Worm (Caenorhabditis elegans) whole organism, late embryonic: ENCODE results near the gene F09A5.3.

ENCODE experiments used
- C08G9.2 ChIP-seq: sonication (generic microtip); optimal IDR thresholded peaks from 2 replicates; lab custom pipeline; 2016; ENCODE audit warnings: mild to moderate bottlenecking, missing genetic modification characterization, moderate library complexity, missing compliant biosample characterization
- F13H6.1 ChIP-seq: sonication (generic microtip); optimal IDR thresholded peaks from 2 replicates; lab custom pipeline; 2016; ENCODE audit warnings: missing genetic modification characterization, missing compliant biosample characterization
- K02D7.2 ChIP-seq: sonication (generic microtip); optimal IDR thresholded peaks from 2 replicates; lab custom pipeline; 2017; ENCODE audit warnings: mild to moderate bottlenecking, missing genetic modification characterization, missing compliant biosample characterization
- K09A11.1 ChIP-seq: sonication (generic microtip); optimal IDR thresholded peaks from 2 replicates; lab custom pipeline; 2017; ENCODE audit warnings: antibody characterized with exemption, mild to moderate bottlenecking, missing genetic modification characterization, missing compliant biosample characterization; ENCODE audit not compliant: insufficient read depth
- Y22D7AL.16 ChIP-seq: sonication (generic microtip); optimal IDR thresholded peaks from 2 replicates; lab custom pipeline; 2016; ENCODE audit warnings: missing genetic modification characterization, missing compliant biosample characterization
- ama-1 ChIP-seq: fragments of 150-350 bp; optimal IDR thresholded peaks from 2 replicates; lab custom pipeline; 2014
- ceh-18 ChIP-seq: sonication (generic microtip); optimal IDR thresholded peaks from 2 replicates; lab custom pipeline; 2016; ENCODE audit warnings: missing genetic modification characterization, missing compliant biosample characterization
- ceh-2 ChIP-seq: sonication (generic microtip); optimal IDR thresholded peaks from 2 replicates; lab custom pipeline; 2016; ENCODE audit warnings: missing genotype, missing genetic modification characterization, missing compliant biosample characterization
- ceh-24 ChIP-seq: sonication (generic microtip); optimal IDR thresholded peaks from 2 replicates; lab custom pipeline; 2016; ENCODE audit warnings: mild to moderate bottlenecking, missing genetic modification characterization, missing compliant biosample characterization
- ceh-30 ChIP-seq: fragments of 150-350 bp; optimal IDR thresholded peaks from 2 replicates; lab custom pipeline; 2014; ENCODE audit warnings: missing biosample characterization, missing genetic modification characterization
- ceh-31 ChIP-seq: sonication (generic microtip); optimal IDR thresholded peaks from 2 replicates; lab custom pipeline; 2016; ENCODE audit warnings: missing genetic modification characterization, missing compliant biosample characterization
- ceh-34 ChIP-seq: sonication (generic microtip); optimal IDR thresholded peaks from 2 replicates; lab custom pipeline; 2016; ENCODE audit warnings: mild to moderate bottlenecking, missing genetic modification characterization, missing compliant biosample characterization
- ceh-48 ChIP-seq: sonication (generic microtip); optimal IDR thresholded peaks from 2 replicates; lab custom pipeline; 2016; ENCODE audit warnings: missing genetic modification characterization, inconsistent platforms, missing compliant biosample characterization
- ceh-9 ChIP-seq: sonication (generic microtip); optimal IDR thresholded peaks from 2 replicates; lab custom pipeline; 2016; ENCODE audit warnings: mild to moderate bottlenecking, missing genetic modification characterization, inconsistent platforms, missing compliant biosample characterization
- dmd-4 ChIP-seq: sonication (generic microtip); optimal IDR thresholded peaks from 2 replicates; lab custom pipeline; 2016; ENCODE audit warnings: borderline replicate concordance, missing genetic modification characterization, missing compliant biosample characterization
- dve-1 ChIP-seq: sonication (generic microtip); optimal IDR thresholded peaks from 2 replicates; lab custom pipeline; 2017; ENCODE audit warnings: antibody characterized with exemption, mild to moderate bottlenecking, missing genetic modification characterization, missing compliant biosample characterization
- elt-2 ChIP-seq: sonication (generic microtip); optimal IDR thresholded peaks from 2 replicates; lab custom pipeline; 2016; ENCODE audit warnings: missing genetic modification reagents, missing genetic modification characterization, missing compliant biosample characterization
- ets-4 ChIP-seq: sonication (generic microtip); optimal IDR thresholded peaks from 2 replicates; lab custom pipeline; 2016; ENCODE audit warnings: missing genetic modification characterization, missing compliant biosample characterization
- eyg-1 ChIP-seq: sonication (generic microtip); optimal IDR thresholded peaks from 2 replicates; lab custom pipeline; 2016; ENCODE audit warnings: missing genotype, missing genetic modification characterization, missing compliant biosample characterization
- fkh-6 ChIP-seq: sonication (generic microtip); optimal IDR thresholded peaks from 2 replicates; lab custom pipeline; 2016; ENCODE audit warnings: missing genetic modification characterization, missing compliant biosample characterization
- hlh-15 ChIP-seq: sonication (generic microtip); optimal IDR thresholded peaks from 2 replicates; lab custom pipeline; 2016; ENCODE audit warnings: missing genetic modification characterization, missing compliant biosample characterization
- hlh-30 ChIP-seq: sonication (generic microtip); optimal IDR thresholded peaks from 2 replicates; lab custom pipeline; 2017; ENCODE audit warnings: antibody characterized with exemption, missing genetic modification characterization, missing compliant biosample characterization; ENCODE audit not compliant: insufficient read depth
- hlh-6 ChIP-seq: sonication (generic microtip); optimal IDR thresholded peaks from 2 replicates; lab custom pipeline; 2016; ENCODE audit warnings: missing genotype, missing genetic modification characterization, missing compliant biosample characterization
- hlh-8 ChIP-seq: sonication (generic microtip); optimal IDR thresholded peaks from 2 replicates; lab custom pipeline; 2016; ENCODE audit warnings: missing genotype, missing genetic modification characterization, missing compliant biosample characterization
- lim-6 ChIP-seq: sonication (generic microtip); optimal IDR thresholded peaks from 2 replicates; lab custom pipeline; 2016; ENCODE audit warnings: missing genetic modification characterization, missing compliant biosample characterization
- madf-2 ChIP-seq: sonication (generic microtip); optimal IDR thresholded peaks from 2 replicates; lab custom pipeline; 2017; ENCODE audit warnings: missing genetic modification characterization, missing compliant biosample characterization
- mec-3 ChIP-seq: sonication (generic microtip); optimal IDR thresholded peaks from 2 replicates; lab custom pipeline; 2016; ENCODE audit warnings: borderline replicate concordance, missing genetic modification characterization, missing compliant biosample characterization
- nhr-11 ChIP-seq: fragments of 150-350 bp; optimal IDR thresholded peaks from 2 replicates; lab custom pipeline; 2014; ENCODE audit warnings: missing biosample characterization, missing genetic modification characterization
- pag-3 ChIP-seq: sonication (generic microtip); optimal IDR thresholded peaks from 2 replicates; lab custom pipeline; 2016; ENCODE audit warnings: missing compliant biosample characterization, missing genetic modification characterization, borderline replicate concordance
- pha-2 ChIP-seq: sonication (generic microtip); optimal IDR thresholded peaks from 2 replicates; lab custom pipeline; 2017; ENCODE audit warnings: mild to moderate bottlenecking, missing genetic modification characterization, missing compliant biosample characterization
- pha-4 ChIP-seq: fragments of 150-350 bp; optimal IDR thresholded peaks from 2 replicates; lab custom pipeline; 2018; ENCODE audit warnings: missing biosample characterization, missing genetic modification reagents, missing genetic modification characterization
- pqm-1 ChIP-seq: sonication (generic microtip); optimal IDR thresholded peaks from 2 replicates; lab custom pipeline; 2016; ENCODE audit warnings: missing genetic modification characterization, missing compliant biosample characterization
- pros-1 ChIP-seq: fragments of 150-350 bp; optimal IDR thresholded peaks from 2 replicates; lab custom pipeline; 2014; ENCODE audit warnings: missing biosample characterization, missing genetic modification reagents, missing genetic modification characterization
- rnt-1 ChIP-seq: sonication (generic microtip); optimal IDR thresholded peaks from 2 replicates; lab custom pipeline; 2016; ENCODE audit warnings: missing genetic modification characterization, missing compliant biosample characterization
- syd-9 ChIP-seq: sonication (generic microtip); optimal IDR thresholded peaks from 2 replicates; lab custom pipeline; 2016; ENCODE audit warnings: mild to moderate bottlenecking, missing genetic modification characterization, moderate library complexity, missing compliant biosample characterization
- tbx-2 ChIP-seq: sonication (generic microtip); optimal IDR thresholded peaks from 2 replicates; lab custom pipeline; 2016; ENCODE audit warnings: missing genetic modification characterization, missing compliant biosample characterization
- tbx-7 ChIP-seq: sonication (generic microtip); optimal IDR thresholded peaks from 2 replicates; lab custom pipeline; 2016; ENCODE audit warnings: missing genotype, missing genetic modification characterization, missing compliant biosample characterization
- ttx-3 ChIP-seq: sonication (generic microtip); optimal IDR thresholded peaks from 2 replicates; lab custom pipeline; 2016; ENCODE audit warnings: missing genetic modification reagents, missing genetic modification characterization, missing compliant biosample characterization
- unc-3 ChIP-seq, 2 experiments: fragments of 200-800 bp in 1 of 2; sonication (Bioruptor generic) in 1 of 2; sonication (generic microtip) in 1 of 2; conservative IDR thresholded peaks in 1 of 2; optimal IDR thresholded peaks in 1 of 2; 2 replicates each; pipeline versions ENCODE4 v1.3.6 to Lab custom; 2016 to 2022; ENCODE audit warnings: missing compliant biosample characterization in 2 of 2, missing genetic modification characterization in 2 of 2, missing genetic modification reagents in 1 of 2
- unc-42 ChIP-seq: sonication (generic microtip); optimal IDR thresholded peaks from 2 replicates; lab custom pipeline; 2016; ENCODE audit warnings: missing genotype, missing genetic modification characterization, missing compliant biosample characterization
- unc-55 ChIP-seq: sonication (generic microtip); optimal IDR thresholded peaks from 2 replicates; lab custom pipeline; 2017; ENCODE audit warnings: missing biosample characterization, missing genetic modification reagents, missing genetic modification characterization
- ztf-16 ChIP-seq: sonication (generic microtip); optimal IDR thresholded peaks from 2 replicates; lab custom pipeline; 2017; ENCODE audit warnings: missing genetic modification characterization, missing compliant biosample characterization

F09A5.3 gene

ce11 chrX:13102838-13103237 lies 38.6 kb upstream of the F09A5.3 start:
- TF ChIP-seq pha-4 (no peak), tbx-7 (tag; lab: Kevin White, UChicago) (no peak), ets-4 (tag; lab: Kevin White, UChicago) (no peak), dmd-4 (no peak), ceh-2 (tag; lab: Kevin White, UChicago) (no peak), ceh-48 (no peak), elt-2 (no peak), hlh-15 (no peak), ceh-34 (tag; lab: Kevin White, UChicago) (no peak), nhr-11 (tag; lab: Kevin White, UChicago) (no peak), pha-2 (tag; lab: Kevin White, UChicago) (no peak), lim-6 (tag; lab: Kevin White, UChicago) (no peak), hlh-6 (tag; lab: Kevin White, UChicago) (no peak)

- TF ChIP-seq ets-4 (tag; lab: Kevin White, UChicago), result peak; percentile 70
- peak; percentile 93 for TF ChIP-seq hlh-30 (tag; lab: Kevin White, UChicago)
- TF ChIP-seq ceh-30 (tag; lab: Kevin White, UChicago), result no peak
- peak; percentile 9 for TF ChIP-seq hlh-8 (tag; lab: Kevin White, UChicago)
- peak; percentile 57 for TF ChIP-seq ceh-2 (tag; lab: Kevin White, UChicago)
- no peak for TF ChIP-seq ama-1 (lab: Kevin White, UChicago)
- peak; percentile 61 for TF ChIP-seq tbx-2
- TF ChIP-seq unc-3 (GFP tag; conservative IDR thresholded peaks at IDR 0.05; lab: Robert Waterston, UW), result no peak
- TF ChIP-seq unc-3 (tag; optimal IDR thresholded peaks at IDR 0.05; lab: Kevin White, UChicago), result no peak
- peak; percentile 56 for TF ChIP-seq elt-2
- no peak for TF ChIP-seq mec-3 (tag; lab: Kevin White, UChicago)
- TF ChIP-seq madf-2, result no peak
- TF ChIP-seq ceh-31, result peak; percentile 76
- no peak for TF ChIP-seq ttx-3 (tag; lab: Kevin White, UChicago)
- peak; percentile 29 for TF ChIP-seq tbx-7 (tag; lab: Kevin White, UChicago)
- peak; percentile 60 for TF ChIP-seq rnt-1 (tag; lab: Kevin White, UChicago)
- peak; percentile 53 for TF ChIP-seq C08G9.2
- TF ChIP-seq pqm-1 (tag; lab: Kevin White, UChicago), result peak; percentile 53
- no peak for TF ChIP-seq hlh-15
- peak; percentile 19 for TF ChIP-seq unc-55 (GFP tag; lab: Kevin White, UChicago)
- peak; percentile 10 for TF ChIP-seq ceh-18 (tag; lab: Kevin White, UChicago)
These were observed 36.4 kb upstream of the F09A5.3 start, which contains the start of gene F17H10.1 for ce11 chrX:13104966-13105365. TSS of gene F17H10.1 (plus strand) at chrX:13105241.

- TF ChIP-seq pag-3 (tag; lab: Kevin White, UChicago) (no peak), K09A11.1 (no peak), pha-2 (tag; lab: Kevin White, UChicago) (no peak), F13H6.1 (tag; lab: Kevin White, UChicago) (no peak), ceh-9 (tag; lab: Kevin White, UChicago) (no peak), fkh-6 (no peak), unc-55 (GFP tag; lab: Kevin White, UChicago) (no peak), nhr-11 (tag; lab: Kevin White, UChicago) (no peak), eyg-1 (tag; lab: Kevin White, UChicago) (no peak), hlh-15 (no peak), syd-9 (tag; lab: Kevin White, UChicago) (no peak), madf-2 (no peak), rnt-1 (tag; lab: Kevin White, UChicago) (no peak), ceh-24 (tag; lab: Kevin White, UChicago) (no peak), Y22D7AL.16 (no peak), dve-1 (tag; lab: Kevin White, UChicago) (no peak), unc-42 (tag; lab: Kevin White, UChicago) (no peak), K02D7.2 (tag; lab: Kevin White, UChicago) (no peak), ztf-16 (tag; lab: Kevin White, UChicago) (no peak), pros-1 (tag; lab: Kevin White, UChicago) (no peak)
These were observed 35.1 kb upstream of the F09A5.3 start for ce11 chrX:13106177-13106761.
